Worm (Caenorhabditis elegans): ENCODE measurements around the gene col-113.

DNA sequence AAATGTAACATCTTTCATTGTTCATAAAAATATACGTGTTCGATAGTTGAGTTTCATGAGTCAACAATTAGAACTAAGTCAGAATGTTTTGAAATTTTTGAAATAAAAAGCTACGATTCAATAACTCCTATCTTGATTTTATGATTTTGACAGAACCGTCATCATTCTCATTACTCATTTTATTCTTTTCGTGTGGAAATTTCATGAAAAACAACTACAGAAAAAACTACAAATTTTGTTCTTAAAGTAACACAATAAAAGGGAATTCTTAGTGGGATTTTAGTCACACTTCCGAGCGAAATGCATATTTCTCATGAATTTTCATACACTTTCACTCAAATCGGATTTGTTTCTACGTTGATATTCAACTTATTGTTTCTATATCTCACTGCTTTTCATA is 24.6 kb upstream of the col-113 start, which contains the start of gene str-44:
- no peak for TF ChIP-seq saeg-2 (GFP tag; IDR thresholded peaks at IDR 0.05)
- TF ChIP-seq lin-13 (GFP tag; optimal IDR thresholded peaks at IDR 0.05), result no peak

Measured in whole organism, L4 larva.